Worm (Caenorhabditis elegans) whole organism, mixed stage, embryonic: ENCODE measurements around the gene Y48A5A.3.

Experiments
- mab-5 ChIP-seq: fragments of 150-350 bp; optimal IDR thresholded peaks from 2 replicates; lab custom pipeline; 2014; ENCODE audit warnings: missing biosample characterization, missing genetic modification characterization
- nhr-12 ChIP-seq: fragments of 150-350 bp; optimal IDR thresholded peaks from 2 replicates; lab custom pipeline; 2014; ENCODE audit warnings: missing biosample characterization, missing genetic modification characterization
- nhr-237 ChIP-seq: fragments of 150-350 bp; optimal IDR thresholded peaks from 2 replicates; lab custom pipeline; 2014; ENCODE audit warnings: missing biosample characterization, missing genetic modification characterization
- nhr-76 ChIP-seq: sonication (generic microtip); optimal IDR thresholded peaks from 2 replicates; lab custom pipeline; 2017; ENCODE audit warnings: missing biosample characterization, missing genetic modification characterization
- snpc-4 ChIP-seq: fragments of 150-350 bp; optimal IDR thresholded peaks from 2 replicates; lab custom pipeline; 2014; ENCODE audit warnings: missing biosample characterization, missing genetic modification characterization

DNA sequence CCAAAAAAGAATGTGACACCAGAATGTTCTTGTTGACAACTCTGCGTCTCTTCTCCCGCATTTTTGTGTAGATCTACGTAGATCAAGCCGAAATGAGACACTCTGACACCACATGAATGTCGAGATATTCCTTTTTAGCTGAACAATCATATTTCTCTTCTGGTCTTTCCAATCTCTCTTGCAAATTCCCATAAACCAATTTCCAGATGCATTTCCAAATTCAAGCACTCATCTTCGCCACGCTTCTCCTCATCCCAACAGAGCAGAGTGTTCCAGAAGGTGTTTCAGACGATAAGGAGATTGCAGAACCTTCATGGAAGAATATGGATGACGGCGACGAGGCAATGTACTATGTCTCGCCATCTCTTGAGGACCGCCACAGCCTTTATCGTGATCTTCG lies 10.2 kb downstream of the Y48A5A.3 start, which contains the start of gene Y76B12C.8:
- TF ChIP-seq snpc-4 (no peak), mab-5 (tag; lab: Kevin White, UChicago) (no peak), nhr-12 (tag; lab: Kevin White, UChicago) (no peak), nhr-76 (tag; lab: Kevin White, UChicago) (no peak), nhr-237 (no peak)
